3 worm cellular contexts compared by ENCODE assay signal in the genomic region with DNA sequence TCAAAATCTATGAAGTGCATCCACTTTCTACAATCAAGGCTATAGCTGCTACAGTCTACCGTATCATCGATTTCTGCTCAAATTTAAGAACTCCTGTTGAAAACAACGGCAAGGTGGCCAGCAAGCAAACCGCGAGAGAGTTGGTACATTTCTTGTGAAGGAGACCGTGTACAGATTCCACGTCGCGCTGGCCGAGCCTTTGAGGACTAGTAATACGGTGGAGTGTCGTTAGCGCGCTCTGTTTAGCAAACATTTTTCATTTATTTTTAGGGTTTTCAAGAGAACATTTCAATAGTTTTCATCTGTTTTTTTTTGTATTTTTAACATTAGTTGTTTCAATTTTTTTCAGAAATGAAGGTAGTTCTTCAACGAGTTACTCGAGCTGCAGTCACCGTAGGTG.
A peak's percentile ranks its signal among the peaks of the same experiment; 100 is the strongest.
TF ChIP-seq lines count a peak whose summit lies in the region.

A gene (plus strand): TSS at position 350 of the 400 bp plus-strand sequence.

TF ChIP-seq in whole organism, L1 larva, 84 proteins besides CTCF, POLR2A, EP300 and RAD21 (continued from another document and continues in another):
- TF ChIP-seq ztf-11 (tag; optimal IDR thresholded peaks at IDR 0.05; lab: Kevin White, UChicago) (no peak), ama-1 (optimal IDR thresholded peaks at IDR 0.05; lab: Kevin White, UChicago) (no peak), rnt-1 (tag; optimal IDR thresholded peaks at IDR 0.05; lab: Kevin White, UChicago) (peak; percentile 49), nhr-12 (tag; optimal IDR thresholded peaks at IDR 0.05; lab: Kevin White, UChicago) (no peak), isw-1 (GFP tag; IDR thresholded peaks at IDR 0.05; lab: Robert Waterston, UW) (no peak), lsy-2 (tag; optimal IDR thresholded peaks at IDR 0.05; lab: Kevin White, UChicago) (peak; percentile 26 to 56), zip-4 (GFP tag; optimal IDR thresholded peaks at IDR 0.05; lab: Kevin White, UChicago) (no peak), blmp-1 (tag; optimal IDR thresholded peaks at IDR 0.05; lab: Kevin White, UChicago) (peak; percentile 28), nhr-76 (tag; optimal IDR thresholded peaks at IDR 0.05; lab: Kevin White, UChicago) (no peak), ztf-4 (tag; optimal IDR thresholded peaks at IDR 0.05; lab: Kevin White, UChicago) (no peak), pqm-1 (tag; optimal IDR thresholded peaks at IDR 0.05; lab: Kevin White, UChicago) (no peak), unc-62 (GFP tag; optimal IDR thresholded peaks at IDR 0.05; lab: Kevin White, UChicago) (no peak), efl-1 (optimal IDR thresholded peaks at IDR 0.05; lab: Kevin White, UChicago) (peak; percentile 30 to 41), efl-1 (GFP tag; optimal IDR thresholded peaks at IDR 0.05 in 1 of 2; lab: Kevin White, UChicago) (peak in 1 of 2 experiments; percentile 18), nhr-47 (tag; optimal IDR thresholded peaks at IDR 0.05; lab: Kevin White, UChicago) (peak; percentile 15), snpc-4 (tag; optimal IDR thresholded peaks at IDR 0.05; lab: Kevin White, UChicago) (no peak), mab-9 (GFP tag; IDR thresholded peaks at IDR 0.05; lab: Robert Waterston, UW) (no peak), sup-37 (GFP tag; optimal IDR thresholded peaks at IDR 0.05; lab: Kevin White, UChicago) (no peak), ceh-88 (GFP tag; IDR thresholded peaks at IDR 0.05; lab: Robert Waterston, UW) (no peak), mep-1 (tag; optimal IDR thresholded peaks at IDR 0.05; lab: Kevin White, UChicago) (no peak), xbp-1 (tag; optimal IDR thresholded peaks at IDR 0.05; lab: Kevin White, UChicago) (peak; percentile 33), nhr-77 (tag; optimal IDR thresholded peaks at IDR 0.05; lab: Kevin White, UChicago) (no peak), dpl-1 (GFP tag; optimal IDR thresholded peaks at IDR 0.05; lab: Kevin White, UChicago) (peak in 2 of 3 experiments; percentile 24 to 66), lin-35 (GFP tag; optimal IDR thresholded peaks at IDR 0.05; lab: Kevin White, UChicago) (peak; percentile 33 to 48), fkh-4 (tag; optimal IDR thresholded peaks at IDR 0.05; lab: Kevin White, UChicago; ENCODE audit: borderline replicate concordance) (no peak), fos-1 (tag; optimal IDR thresholded peaks at IDR 0.05; lab: Kevin White, UChicago) (no peak), aha-1 (tag; optimal IDR thresholded peaks at IDR 0.05; lab: Kevin White, UChicago) (no peak), nhr-84 (tag; optimal IDR thresholded peaks at IDR 0.05; lab: Kevin White, UChicago) (no peak), elt-2 (tag; optimal IDR thresholded peaks at IDR 0.05; lab: Kevin White, UChicago) (no peak), ceh-90 (tag; optimal IDR thresholded peaks at IDR 0.05; lab: Kevin White, UChicago) (no peak), nhr-20 (tag; optimal IDR thresholded peaks at IDR 0.05; lab: Kevin White, UChicago) (no peak), ets-5 (GFP tag; IDR thresholded peaks at IDR 0.05; lab: Robert Waterston, UW) (no peak), lin-15B (tag; optimal IDR thresholded peaks at IDR 0.05; lab: Kevin White, UChicago) (no peak), tlp-1 (tag; optimal IDR thresholded peaks at IDR 0.05; lab: Kevin White, UChicago) (no peak), fkh-8 (tag; optimal IDR thresholded peaks at IDR 0.05; lab: Kevin White, UChicago) (no peak), unc-30 (tag; optimal IDR thresholded peaks at IDR 0.05; lab: Kevin White, UChicago) (no peak), lin-14 (GFP tag; optimal IDR thresholded peaks at IDR 0.05; lab: Kevin White, UChicago) (peak; percentile 32), pag-3 (tag; optimal IDR thresholded peaks at IDR 0.05; lab: Kevin White, UChicago; ENCODE audit: borderline replicate concordance, insufficient read depth) (no peak), elt-3 (tag; optimal IDR thresholded peaks at IDR 0.05; lab: Kevin White, UChicago) (no peak), C16A3.4 (tag; optimal IDR thresholded peaks at IDR 0.05; lab: Kevin White, UChicago) (peak; percentile 2), nhr-28 (tag; optimal IDR thresholded peaks at IDR 0.05; lab: Kevin White, UChicago) (no peak), nhr-71 (tag; optimal IDR thresholded peaks at IDR 0.05; lab: Kevin White, UChicago) (peak; percentile 30), egl-27 (tag; optimal IDR thresholded peaks at IDR 0.05; lab: Kevin White, UChicago) (no peak), lir-3 (tag; optimal IDR thresholded peaks at IDR 0.05; lab: Kevin White, UChicago; ENCODE audit: poor library complexity) (no peak)

TF ChIP-seq in whole organism, L2 larva, 48 proteins besides CTCF, POLR2A, EP300 and RAD21 (continued from another document):
- no peak for TF ChIP-seq lin-11 (tag; optimal IDR thresholded peaks at IDR 0.05; lab: Kevin White, UChicago)
- no peak for TF ChIP-seq nhr-12 (tag; optimal IDR thresholded peaks at IDR 0.05; lab: Kevin White, UChicago)
- no peak for TF ChIP-seq sma-3 (GFP tag; optimal IDR thresholded peaks at IDR 0.05; lab: Kevin White, UChicago)
- TF ChIP-seq dmd-4 (tag; optimal IDR thresholded peaks at IDR 0.05; lab: Kevin White, UChicago) = no peak
- no peak for TF ChIP-seq F13H6.1 (tag; optimal IDR thresholded peaks at IDR 0.05; lab: Kevin White, UChicago)
- no peak for TF ChIP-seq elt-1 (tag; optimal IDR thresholded peaks at IDR 0.05; lab: Kevin White, UChicago)
- no peak for TF ChIP-seq ztf-4 (tag; optimal IDR thresholded peaks at IDR 0.05; lab: Kevin White, UChicago)
- TF ChIP-seq aly-2 (tag; optimal IDR thresholded peaks at IDR 0.05; lab: Kevin White, UChicago) = no peak
- TF ChIP-seq mab-5 (tag; optimal IDR thresholded peaks at IDR 0.05; lab: Kevin White, UChicago) = no peak
- TF ChIP-seq unc-62 (GFP tag; optimal IDR thresholded peaks at IDR 0.05; lab: Kevin White, UChicago) = no peak
- no peak for TF ChIP-seq nhr-25 (tag; optimal IDR thresholded peaks at IDR 0.05; lab: Kevin White, UChicago)
- TF ChIP-seq crh-2 (tag; optimal IDR thresholded peaks at IDR 0.05; lab: Kevin White, UChicago) = peak; percentile 71
- TF ChIP-seq C34F6.9 (tag; optimal IDR thresholded peaks at IDR 0.05; lab: Kevin White, UChicago) = peak; percentile 4
- no peak for TF ChIP-seq ceh-16 (tag; optimal IDR thresholded peaks at IDR 0.05; lab: Kevin White, UChicago)
- peak; percentile 40 for TF ChIP-seq nhr-129 (tag; optimal IDR thresholded peaks at IDR 0.05; lab: Kevin White, UChicago)
- TF ChIP-seq skn-1 (tag; optimal IDR thresholded peaks at IDR 0.05; lab: Kevin White, UChicago) = no peak

TF ChIP-seq in whole organism, L4 larva, 104 proteins besides CTCF, POLR2A, EP300 and RAD21 (continued from another document):
- peak; percentile 71 for TF ChIP-seq aha-1 (tag; lab: Kevin White, UChicago)
- peak; percentile 17 for TF ChIP-seq dve-1 (tag; optimal IDR thresholded peaks at IDR 0.05; lab: Kevin White, UChicago; ENCODE audit: insufficient read depth)
- no peak for TF ChIP-seq lin-29 (GFP tag; IDR thresholded peaks at IDR 0.05; lab: Robert Waterston, UW)
- peak; percentile 8 for TF ChIP-seq hlh-30 (tag; optimal IDR thresholded peaks at IDR 0.05; lab: Kevin White, UChicago; ENCODE audit: insufficient read depth)
